Fruit fly (Drosophila melanogaster): ENCODE measurements around the gene Argp.

The Argp gene

DNA sequence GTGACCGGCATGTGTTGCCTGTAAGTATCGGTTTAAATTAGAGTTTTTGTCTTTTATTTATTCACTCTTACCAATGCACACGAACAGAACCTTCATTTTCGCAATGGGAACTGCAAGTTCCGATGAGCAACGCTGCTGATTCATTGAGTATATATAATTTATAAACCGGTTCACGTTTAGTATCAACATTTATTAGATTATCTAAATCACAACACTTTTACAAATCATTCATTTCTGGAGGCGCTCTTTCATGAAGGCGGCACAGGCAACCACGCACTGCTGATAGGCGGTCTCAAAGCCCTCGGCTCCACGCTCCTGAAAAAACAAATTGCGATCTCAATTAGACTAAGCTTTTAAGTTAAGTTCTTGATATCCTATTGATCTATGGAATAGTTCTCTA is at the start of gene Argp:
Gene Argp (minus strand): TSS at position 101 of the 400 bp plus-strand sequence.
- no peak for TF ChIP-seq EcR (GFP tag; optimal IDR thresholded peaks at IDR 0.05)
- no peak for TF ChIP-seq psq (optimal IDR thresholded peaks at IDR 0.05)
- no peak for TF ChIP-seq Dll (optimal IDR thresholded peaks at IDR 0.05)
- no peak for TF ChIP-seq usp (GFP tag; optimal IDR thresholded peaks at IDR 0.05)
- TF ChIP-seq pan (optimal IDR thresholded peaks at IDR 0.05) = no peak
- TF ChIP-seq CG8478 (optimal IDR thresholded peaks at IDR 0.05) = no peak

DNA sequence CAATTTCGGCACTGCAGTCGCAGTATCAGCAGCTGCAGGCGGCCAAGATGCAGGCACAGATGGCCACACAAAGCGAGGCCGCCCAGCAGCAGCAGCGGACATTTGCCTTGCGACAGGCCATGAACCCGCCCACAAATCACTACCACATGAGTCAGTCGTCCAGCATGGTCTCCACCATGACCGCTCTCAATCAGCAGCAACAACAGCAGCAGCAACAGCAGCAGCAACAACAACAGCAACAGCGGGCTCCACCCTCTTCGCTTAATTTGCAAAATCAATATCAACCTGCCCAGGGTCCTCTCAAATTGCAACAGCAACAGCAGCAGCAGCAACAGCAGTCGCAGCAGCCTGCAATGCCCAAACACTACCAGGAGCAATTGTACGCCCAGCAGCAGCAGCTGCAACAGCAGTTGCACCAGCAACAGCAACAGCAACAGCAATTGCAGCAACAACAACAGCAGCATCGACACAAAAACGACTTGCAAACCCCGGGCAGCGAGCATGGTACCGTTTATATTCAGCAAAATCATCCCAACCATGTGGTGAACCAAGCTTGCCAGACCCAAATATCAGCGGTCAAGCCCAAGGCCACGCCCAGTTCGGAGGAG is 36.4 kb upstream of the Argp start:
- no peak for TF ChIP-seq psq (optimal IDR thresholded peaks at IDR 0.05)
- TF ChIP-seq pan (optimal IDR thresholded peaks at IDR 0.05) = no peak
- TF ChIP-seq usp (GFP tag; optimal IDR thresholded peaks at IDR 0.05) = no peak
- TF ChIP-seq CG8478 (optimal IDR thresholded peaks at IDR 0.05) = no peak
- TF ChIP-seq EcR (GFP tag; optimal IDR thresholded peaks at IDR 0.05) = no peak
- TF ChIP-seq Dll (optimal IDR thresholded peaks at IDR 0.05) = no peak

DNA sequence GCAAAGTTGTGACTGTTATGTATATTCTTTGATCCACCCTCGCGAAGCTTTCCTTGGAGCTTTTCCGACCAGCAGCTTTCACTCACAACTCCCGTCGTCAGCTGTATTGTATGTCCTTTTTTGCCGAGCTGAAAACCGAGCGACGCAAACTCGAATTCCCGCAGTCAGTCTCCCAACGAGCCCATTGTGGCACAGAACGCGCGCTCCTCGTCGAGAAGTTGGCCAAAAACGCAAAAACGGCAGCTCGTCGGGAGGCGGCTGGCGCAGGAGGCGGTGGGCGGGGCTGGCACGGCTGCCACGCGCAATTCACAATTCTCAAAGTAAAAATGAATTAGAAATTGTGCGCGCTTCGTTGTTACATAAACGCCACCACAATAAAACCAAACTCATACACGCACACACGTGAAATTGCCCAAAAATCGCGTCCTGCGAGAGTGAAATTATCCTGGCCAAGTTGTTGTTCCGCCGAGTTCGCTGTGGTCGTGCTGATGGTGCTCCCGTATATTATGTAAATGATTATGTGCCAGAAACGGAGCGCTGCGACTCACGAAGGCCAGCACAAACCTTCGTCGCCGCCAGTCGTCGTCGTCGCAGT is 25.7 kb upstream of the Argp start:
- TF ChIP-seq Dll (optimal IDR thresholded peaks at IDR 0.05) (no peak), pan (optimal IDR thresholded peaks at IDR 0.05) (no peak)

DNA sequence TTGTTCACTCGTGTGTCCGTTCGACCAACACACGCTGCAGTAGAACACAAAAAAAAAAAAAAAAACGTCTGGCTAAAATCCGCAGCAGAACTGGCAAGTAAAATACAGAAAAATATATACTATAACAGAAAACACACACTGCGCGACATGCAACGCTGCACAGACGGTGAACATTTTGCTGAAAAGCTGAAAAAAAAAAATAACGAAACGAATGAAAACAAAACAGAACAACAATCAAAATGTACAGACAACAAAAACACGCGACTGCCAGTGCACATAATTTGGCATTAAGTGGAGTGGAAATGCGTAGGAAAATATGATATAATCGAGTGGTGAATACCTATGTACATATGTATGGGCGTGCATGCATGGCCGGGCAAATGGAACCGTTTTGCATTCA is 20.3 kb upstream of the Argp start:
- no peak for TF ChIP-seq pan (optimal IDR thresholded peaks at IDR 0.05)
- TF ChIP-seq Dll (optimal IDR thresholded peaks at IDR 0.05) = no peak
- TF ChIP-seq psq (optimal IDR thresholded peaks at IDR 0.05) = no peak
- no peak for TF ChIP-seq EcR (GFP tag; optimal IDR thresholded peaks at IDR 0.05)
- TF ChIP-seq usp (GFP tag; optimal IDR thresholded peaks at IDR 0.05) = no peak
- no peak for TF ChIP-seq CG8478 (optimal IDR thresholded peaks at IDR 0.05)

DNA sequence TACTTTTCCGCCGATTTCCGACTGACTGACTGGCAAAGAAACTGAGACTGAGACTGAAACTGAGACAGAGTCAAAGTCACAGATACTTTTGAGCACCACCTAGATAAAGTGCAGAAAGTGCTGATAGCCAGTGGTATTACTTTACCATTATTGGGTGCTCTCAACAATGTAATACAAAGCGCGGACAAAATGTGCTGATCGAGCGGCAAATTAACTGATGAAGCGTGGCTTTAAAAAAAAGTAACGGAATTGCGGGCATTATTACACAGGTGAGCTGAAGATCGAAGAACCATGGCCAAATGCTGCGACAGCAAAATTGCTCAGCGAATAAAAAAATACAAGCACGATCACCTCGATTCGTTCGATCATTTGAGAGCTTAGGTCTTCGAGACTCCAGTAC is 19.2 kb upstream of the Argp start:
- no peak for TF ChIP-seq psq (optimal IDR thresholded peaks at IDR 0.05)
- TF ChIP-seq Dll (optimal IDR thresholded peaks at IDR 0.05) = no peak
- no peak for TF ChIP-seq CG8478 (optimal IDR thresholded peaks at IDR 0.05)
- TF ChIP-seq usp (GFP tag; optimal IDR thresholded peaks at IDR 0.05) = no peak
- no peak for TF ChIP-seq pan (optimal IDR thresholded peaks at IDR 0.05)
- TF ChIP-seq EcR (GFP tag; optimal IDR thresholded peaks at IDR 0.05) = no peak

DNA sequence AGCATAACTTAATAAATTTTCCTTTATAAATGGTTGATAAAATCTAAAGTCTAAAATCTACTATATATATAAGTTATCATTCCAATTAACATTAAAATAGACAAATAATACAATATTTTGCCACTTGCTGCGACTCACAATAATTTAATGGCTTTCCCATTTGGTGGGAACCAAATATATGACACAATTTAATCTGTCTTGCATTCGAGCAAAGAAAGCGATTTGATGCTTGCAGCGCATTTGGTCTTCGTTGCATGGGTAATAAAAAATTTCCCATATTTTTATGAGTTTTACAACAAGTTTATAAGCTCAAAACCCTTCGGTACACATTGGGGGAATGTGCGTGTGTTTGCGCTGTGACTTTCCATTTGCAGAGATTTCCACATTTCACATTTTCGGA is 17.1 kb upstream of the Argp start:
- TF ChIP-seq Dll (optimal IDR thresholded peaks at IDR 0.05) (no peak), psq (optimal IDR thresholded peaks at IDR 0.05) (no peak), EcR (GFP tag; optimal IDR thresholded peaks at IDR 0.05) (no peak), CG8478 (optimal IDR thresholded peaks at IDR 0.05) (no peak), usp (GFP tag; optimal IDR thresholded peaks at IDR 0.05) (no peak), pan (optimal IDR thresholded peaks at IDR 0.05) (no peak)

DNA sequence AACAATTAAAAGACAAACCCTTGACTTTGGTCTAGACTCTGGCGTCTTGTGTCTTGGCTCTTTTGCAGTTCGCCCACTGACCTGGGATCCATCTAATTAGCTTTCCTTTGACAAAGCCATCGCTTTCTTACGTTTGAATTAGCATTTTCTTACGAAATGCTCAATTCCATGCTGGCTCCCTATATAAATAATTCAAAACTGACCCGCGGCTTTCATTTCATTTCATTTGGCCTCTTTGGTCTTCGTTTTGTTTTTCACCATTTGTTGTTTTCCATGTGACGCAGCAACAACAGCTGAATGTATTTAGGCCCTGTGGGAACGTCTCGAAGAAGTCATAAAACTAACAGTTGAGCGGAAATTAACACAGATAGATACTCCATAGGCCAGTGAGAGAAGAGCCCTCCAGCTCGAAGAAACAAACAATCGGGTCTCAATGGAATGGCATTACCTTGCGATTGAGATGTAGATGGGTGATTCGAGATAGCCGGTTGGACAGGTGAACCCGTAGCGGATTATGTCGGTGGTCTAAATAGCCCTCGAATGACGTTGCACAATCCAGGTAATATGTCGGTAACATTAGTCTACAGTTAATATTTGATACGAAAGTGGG is 14.4 kb upstream of the Argp start:
- TF ChIP-seq psq (optimal IDR thresholded peaks at IDR 0.05) (no peak), Dll (optimal IDR thresholded peaks at IDR 0.05) (no peak), CG8478 (optimal IDR thresholded peaks at IDR 0.05) (no peak), pan (optimal IDR thresholded peaks at IDR 0.05) (no peak), EcR (GFP tag; optimal IDR thresholded peaks at IDR 0.05) (no peak), usp (GFP tag; optimal IDR thresholded peaks at IDR 0.05) (no peak)

DNA sequence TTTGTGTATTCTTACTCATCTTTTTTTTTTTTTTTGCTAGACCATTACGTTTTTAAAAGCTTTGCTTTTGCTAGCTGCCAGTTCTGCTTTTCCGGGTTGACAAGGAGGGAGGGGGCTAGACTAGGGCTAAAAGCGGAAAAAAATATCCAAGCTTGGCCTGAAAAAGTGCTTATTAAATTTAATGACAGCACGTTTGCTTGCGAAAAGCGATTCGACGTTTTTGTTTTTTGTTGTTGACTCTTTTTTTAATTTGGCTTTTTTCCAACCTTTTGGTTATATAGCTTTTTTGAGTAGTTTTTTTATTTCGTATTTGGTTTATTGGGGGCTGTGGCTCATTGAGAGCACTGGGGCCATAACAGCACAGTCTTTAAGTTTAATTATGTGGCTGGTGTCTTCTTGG is 12.7 kb upstream of the Argp start:
- TF ChIP-seq CG8478 (optimal IDR thresholded peaks at IDR 0.05) (no peak), psq (optimal IDR thresholded peaks at IDR 0.05) (no peak), Dll (optimal IDR thresholded peaks at IDR 0.05) (no peak), usp (GFP tag; optimal IDR thresholded peaks at IDR 0.05) (no peak), pan (optimal IDR thresholded peaks at IDR 0.05) (no peak), EcR (GFP tag; optimal IDR thresholded peaks at IDR 0.05) (no peak)

DNA sequence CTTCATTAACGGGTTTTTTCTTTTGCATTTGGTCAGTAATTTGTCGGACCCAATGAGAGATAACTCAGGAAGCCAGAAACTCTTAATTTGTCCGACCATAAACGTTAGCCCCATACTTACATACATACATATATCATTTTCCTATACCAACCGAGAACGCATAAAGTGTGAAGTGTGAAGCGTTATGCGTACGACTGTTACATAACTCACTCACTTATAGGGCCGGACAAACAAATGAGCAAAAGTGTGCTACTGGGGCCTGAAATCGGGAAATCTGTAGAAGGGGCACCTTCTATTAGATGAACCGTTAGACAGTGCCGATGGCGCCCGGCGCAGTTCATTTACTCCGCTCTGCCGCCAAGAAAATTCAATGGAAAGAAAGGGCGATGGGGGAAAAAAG is 12.3 kb upstream of the Argp start:
- TF ChIP-seq EcR (GFP tag; optimal IDR thresholded peaks at IDR 0.05) (no peak), CG8478 (optimal IDR thresholded peaks at IDR 0.05) (no peak), usp (GFP tag; optimal IDR thresholded peaks at IDR 0.05) (no peak), psq (optimal IDR thresholded peaks at IDR 0.05) (no peak), Dll (optimal IDR thresholded peaks at IDR 0.05) (no peak)

DNA sequence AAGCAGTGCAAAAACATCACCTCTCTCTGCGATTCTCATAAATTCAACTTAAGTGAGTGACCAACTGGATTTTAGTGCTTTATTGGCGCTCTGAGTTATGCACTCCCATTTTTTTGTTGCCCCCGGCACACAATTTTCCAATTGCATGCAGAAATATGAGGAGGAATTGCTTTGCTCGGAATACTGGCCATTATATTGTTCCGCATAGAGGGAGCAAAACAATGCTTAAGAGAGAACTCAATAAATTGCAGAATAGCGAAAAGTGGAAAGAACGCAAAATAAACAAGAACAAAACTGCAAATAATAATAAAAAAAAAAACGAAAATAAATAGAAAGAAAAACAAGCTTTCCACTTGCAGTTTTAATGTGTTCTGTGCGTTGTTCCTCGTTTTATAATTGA is 11.1 kb upstream of the Argp start:
- TF ChIP-seq psq (optimal IDR thresholded peaks at IDR 0.05) = no peak
- no peak for TF ChIP-seq CG8478 (optimal IDR thresholded peaks at IDR 0.05)
- TF ChIP-seq Dll (optimal IDR thresholded peaks at IDR 0.05) = no peak
- TF ChIP-seq pan (optimal IDR thresholded peaks at IDR 0.05) = no peak
- TF ChIP-seq usp (GFP tag; optimal IDR thresholded peaks at IDR 0.05) = no peak
- TF ChIP-seq EcR (GFP tag; optimal IDR thresholded peaks at IDR 0.05) = no peak

DNA sequence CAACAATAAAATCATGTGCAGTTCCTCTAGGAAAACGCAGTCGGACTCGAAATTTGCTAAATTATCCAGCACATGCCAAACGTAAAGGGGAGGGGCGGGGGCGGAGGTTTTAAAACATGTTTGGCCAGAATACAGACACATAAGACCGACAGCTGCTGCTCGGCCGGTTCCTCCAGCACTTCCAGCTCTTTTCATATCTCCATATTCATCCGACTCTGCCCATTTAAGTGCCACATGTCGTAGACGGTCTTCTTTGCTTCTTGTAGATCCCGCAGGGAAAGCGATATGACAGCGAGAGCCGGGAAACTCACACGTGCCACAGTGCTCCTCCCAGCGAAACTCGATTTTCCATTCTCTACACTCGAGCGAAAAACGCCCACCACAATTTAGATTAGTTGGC is 9.3 kb upstream of the Argp start:
- TF ChIP-seq CG8478 (optimal IDR thresholded peaks at IDR 0.05) = no peak
- TF ChIP-seq Dll (optimal IDR thresholded peaks at IDR 0.05) = no peak
- no peak for TF ChIP-seq psq (optimal IDR thresholded peaks at IDR 0.05)
- TF ChIP-seq pan (optimal IDR thresholded peaks at IDR 0.05) = no peak
- no peak for TF ChIP-seq usp (GFP tag; optimal IDR thresholded peaks at IDR 0.05)
- TF ChIP-seq EcR (GFP tag; optimal IDR thresholded peaks at IDR 0.05) = no peak

DNA sequence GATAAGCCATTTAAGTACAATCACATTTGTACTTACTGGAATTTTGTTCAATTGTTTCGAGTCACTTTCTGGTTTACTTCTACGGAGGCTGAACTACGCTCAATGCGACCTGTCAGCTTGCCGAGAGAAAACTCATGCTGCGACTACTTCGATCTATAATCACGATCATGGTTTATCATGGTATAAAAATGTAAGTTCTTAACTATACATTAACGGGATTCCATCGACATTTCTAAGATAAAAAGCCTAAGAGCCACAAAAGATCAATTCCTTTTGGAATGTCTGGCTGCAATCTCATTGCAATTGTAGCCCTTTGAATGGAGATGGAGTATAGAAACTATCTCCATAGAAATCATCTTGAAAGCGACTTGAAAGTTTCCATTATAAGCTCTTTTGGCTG is 8.3 kb upstream of the Argp start, which contains the start of gene Ubc87F:
Gene Ubc87F (minus strand): TSS at position 101 of the 400 bp plus-strand sequence.
- no peak for TF ChIP-seq usp (GFP tag; optimal IDR thresholded peaks at IDR 0.05)
- TF ChIP-seq pan (optimal IDR thresholded peaks at IDR 0.05) = no peak
- TF ChIP-seq psq (optimal IDR thresholded peaks at IDR 0.05) = no peak
- TF ChIP-seq EcR (GFP tag; optimal IDR thresholded peaks at IDR 0.05) = no peak
- TF ChIP-seq Dll (optimal IDR thresholded peaks at IDR 0.05) = no peak
- TF ChIP-seq CG8478 (optimal IDR thresholded peaks at IDR 0.05) = no peak

Measured in whole organism.